Worm (Caenorhabditis elegans): ENCODE results near the gene srw-32.

ce11 chrV:17520735-17521134, 12.1 kb downstream of the srw-32 start, which contains the start of gene fbxa-136:
- TF ChIP-seq ref-2 (tag; optimal IDR thresholded peaks at IDR 0.05) (no peak), ahr-1 (tag; optimal IDR thresholded peaks at IDR 0.05) (no peak), pha-4 (tag; optimal IDR thresholded peaks at IDR 0.05) (no peak)

Measured in whole organism, late embryonic.